Worm (Caenorhabditis elegans): ENCODE measurements around the gene swd-2.2.
A peak's percentile ranks its signal among the peaks of the same experiment; 100 is the strongest.

Gene swd-2.2

DNA sequence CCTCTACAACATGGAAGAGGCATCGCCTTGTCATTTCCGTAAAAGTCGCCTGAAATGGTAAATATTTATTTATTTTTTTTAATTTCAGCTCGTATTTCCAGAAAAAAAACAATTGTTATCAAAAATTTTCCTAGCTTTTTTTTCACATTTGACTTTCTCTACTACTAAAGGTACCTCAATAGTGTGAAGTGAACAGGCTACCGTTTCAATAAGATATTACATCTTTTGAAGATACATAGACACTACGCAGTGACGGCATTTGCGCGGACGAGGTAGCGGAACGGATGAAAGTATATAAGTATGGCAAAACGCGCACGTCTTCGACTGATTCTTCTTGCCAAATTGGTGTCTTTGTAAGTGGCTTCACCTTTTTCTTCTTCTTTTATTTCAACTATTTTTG lies 21.1 kb upstream of the swd-2.2 start, which contains the start of gene col-14:
Gene col-14, plus strand, starts transcription at position 301 of the 400 bp plus-strand sequence.
- no peak for TF ChIP-seq egl-27 (tag; optimal IDR thresholded peaks at IDR 0.05)
- TF ChIP-seq nhr-25 (tag; optimal IDR thresholded peaks at IDR 0.05), result peak; percentile 16

- TF ChIP-seq ceh-16 (tag; optimal IDR thresholded peaks at IDR 0.05) (no peak), unc-39 (tag; optimal IDR thresholded peaks at IDR 0.05) (no peak), fkh-10 (GFP tag; optimal IDR thresholded peaks at IDR 0.05) (no peak), egl-27 (tag; optimal IDR thresholded peaks at IDR 0.05) (no peak), daf-12 (tag; optimal IDR thresholded peaks at IDR 0.05) (no peak), tbx-2 (tag; optimal IDR thresholded peaks at IDR 0.05) (no peak), nfya-1 (tag; optimal IDR thresholded peaks at IDR 0.05; ENCODE audit: insufficient read depth) (no peak), ceh-9 (tag; optimal IDR thresholded peaks at IDR 0.05) (no peak), ztf-11 (tag; optimal IDR thresholded peaks at IDR 0.05) (no peak), lin-15B (tag; optimal IDR thresholded peaks at IDR 0.05) (no peak), jun-1 (tag; optimal IDR thresholded peaks at IDR 0.05) (no peak), ZK546.5 (tag; optimal IDR thresholded peaks at IDR 0.05) (no peak), aly-2 (tag; optimal IDR thresholded peaks at IDR 0.05) (no peak)
These were observed 20.1 kb upstream of the swd-2.2 start for ce11 chrIV:7754114-7754513.

ce11 chrIV:7757245-7757644 lies 17.0 kb upstream of the swd-2.2 start, which contains the start of gene C46A5.4:
TSS of gene C46A5.4 (minus strand) at chrIV:7757345.
- TF ChIP-seq egl-5 (tag; optimal IDR thresholded peaks at IDR 0.05), result no peak
- TF ChIP-seq ZK546.5 (tag; optimal IDR thresholded peaks at IDR 0.05), result no peak
- no peak for TF ChIP-seq hmg-11 (tag; optimal IDR thresholded peaks at IDR 0.05)
- TF ChIP-seq fkh-2 (tag; optimal IDR thresholded peaks at IDR 0.05), result no peak
- TF ChIP-seq elt-1 (tag; optimal IDR thresholded peaks at IDR 0.05), result no peak
- no peak for TF ChIP-seq nhr-12 (tag; optimal IDR thresholded peaks at IDR 0.05)
- no peak for TF ChIP-seq mdl-1 (tag; optimal IDR thresholded peaks at IDR 0.05)
- no peak for TF ChIP-seq sea-2 (GFP tag; optimal IDR thresholded peaks at IDR 0.05)
- no peak for TF ChIP-seq lin-15B (tag; optimal IDR thresholded peaks at IDR 0.05)
- no peak for TF ChIP-seq nhr-28 (tag; optimal IDR thresholded peaks at IDR 0.05)
- TF ChIP-seq pqm-1 (tag; optimal IDR thresholded peaks at IDR 0.05), result no peak
- no peak for TF ChIP-seq ama-1 (optimal IDR thresholded peaks at IDR 0.05)
- TF ChIP-seq unc-62 (GFP tag; optimal IDR thresholded peaks at IDR 0.05), result no peak
- TF ChIP-seq nhr-25 (tag; optimal IDR thresholded peaks at IDR 0.05), result no peak
- no peak for TF ChIP-seq jun-1 (tag; optimal IDR thresholded peaks at IDR 0.05)
- no peak for TF ChIP-seq ztf-11 (tag; optimal IDR thresholded peaks at IDR 0.05)
- no peak for TF ChIP-seq nhr-23 (tag; optimal IDR thresholded peaks at IDR 0.05)
- no peak for TF ChIP-seq zag-1 (tag; optimal IDR thresholded peaks at IDR 0.05)
- no peak for TF ChIP-seq unc-39 (tag; optimal IDR thresholded peaks at IDR 0.05)
- no peak for TF ChIP-seq ceh-16 (tag; optimal IDR thresholded peaks at IDR 0.05)

- no peak for TF ChIP-seq daf-12 (tag; optimal IDR thresholded peaks at IDR 0.05)
- TF ChIP-seq elt-1 (tag; optimal IDR thresholded peaks at IDR 0.05), result no peak
- TF ChIP-seq jun-1 (tag; optimal IDR thresholded peaks at IDR 0.05), result no peak
- TF ChIP-seq ztf-4 (tag; optimal IDR thresholded peaks at IDR 0.05), result no peak
- TF ChIP-seq zag-1 (tag; optimal IDR thresholded peaks at IDR 0.05), result no peak
- TF ChIP-seq ama-1 (optimal IDR thresholded peaks at IDR 0.05), result no peak
- no peak for TF ChIP-seq sea-2 (GFP tag; optimal IDR thresholded peaks at IDR 0.05)
- TF ChIP-seq R02D3.7 (tag; optimal IDR thresholded peaks at IDR 0.05), result no peak
- TF ChIP-seq hmg-11 (tag; optimal IDR thresholded peaks at IDR 0.05), result no peak
These were observed 14.7 kb upstream of the swd-2.2 start, which contains the start of gene dsb-3 for ce11 chrIV:7759527-7759926. TSS of gene dsb-3 (minus strand) at chrIV:7759627.

DNA sequence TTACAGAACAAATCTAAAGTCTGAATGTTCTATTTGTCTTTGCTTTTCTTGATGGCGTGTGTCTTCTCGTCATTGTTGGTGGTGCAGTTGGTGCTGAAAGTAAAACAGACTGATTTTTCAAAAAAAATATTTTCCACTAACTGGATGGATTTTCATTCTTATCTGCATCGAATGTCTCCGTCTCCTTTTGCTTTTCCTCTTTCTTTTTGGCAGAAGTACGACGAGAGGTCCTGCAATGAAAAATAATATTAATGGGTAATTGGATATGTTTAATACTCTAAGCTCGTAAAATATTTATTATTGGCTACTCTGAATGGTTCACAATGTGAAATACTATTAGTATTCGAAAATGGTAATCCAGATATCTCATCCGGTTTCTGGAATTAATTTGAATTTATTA lies 14.1 kb upstream of the swd-2.2 start, which contains the start of gene del-7:
Gene del-7, plus strand, starts transcription at position 301 of the 400 bp plus-strand sequence.
- TF ChIP-seq nhr-67 (tag; optimal IDR thresholded peaks at IDR 0.05) (no peak), skn-1 (tag; optimal IDR thresholded peaks at IDR 0.05) (no peak), ceh-82 (tag; optimal IDR thresholded peaks at IDR 0.05) (no peak), elt-2 (tag; optimal IDR thresholded peaks at IDR 0.05) (no peak), nhr-25 (tag; optimal IDR thresholded peaks at IDR 0.05) (no peak), ztf-4 (tag; optimal IDR thresholded peaks at IDR 0.05) (no peak), ceh-9 (tag; optimal IDR thresholded peaks at IDR 0.05) (no peak), eor-1 (tag; optimal IDR thresholded peaks at IDR 0.05) (no peak)

Data from whole organism, L3 larva.